Worm (Caenorhabditis elegans) whole organism, L1 larva: ENCODE measurements around the gene C24H11.1.

Experiments
- aha-1 ChIP-seq: fragments of 150-350 bp; optimal IDR thresholded peaks from 2 replicates; lab custom pipeline; 2014; ENCODE audit warnings: missing biosample characterization, missing genetic modification characterization
- alr-1 ChIP-seq: fragments of 200-800 bp; sonication (Bioruptor generic); optimal IDR thresholded peaks from 2 replicates; lab custom pipeline; 2018; ENCODE audit warnings: borderline replicate concordance, mild to moderate bottlenecking, missing genetic modification characterization, missing compliant biosample characterization
- ama-1 ChIP-seq: fragments of 150-350 bp; optimal IDR thresholded peaks from 2 replicates; lab custom pipeline; 2014
- ceh-63 ChIP-seq: fragments of 200-800 bp; sonication (Bioruptor generic); optimal IDR thresholded peaks from 2 replicates; lab custom pipeline; 2018; ENCODE audit warnings: mild to moderate bottlenecking, missing genetic modification characterization, missing compliant biosample characterization
- efl-3 ChIP-seq: fragments of 200-800 bp; sonication (Bioruptor generic); optimal IDR thresholded peaks from 2 replicates; lab custom pipeline; 2018; ENCODE audit warnings: mild to moderate bottlenecking, missing genetic modification characterization, missing compliant biosample characterization
- lin-39 ChIP-seq: fragments of 150-350 bp; optimal IDR thresholded peaks from 2 replicates; lab custom pipeline; 2014; ENCODE audit warnings: missing biosample characterization, missing genetic modification reagents, missing genetic modification characterization
- mef-2 ChIP-seq: fragments of 150-350 bp; optimal IDR thresholded peaks from 2 replicates; lab custom pipeline; 2014; ENCODE audit warnings: missing biosample characterization, missing genetic modification characterization
- nhr-19 ChIP-seq: fragments of 200-800 bp; sonication (Bioruptor generic); conservative IDR thresholded peaks from 2 replicates; pipeline ENCODE4 v1.3.6; 2022; ENCODE audit warnings: missing genetic modification characterization, missing compliant biosample characterization
- pqm-1 ChIP-seq: sonication (generic microtip); optimal IDR thresholded peaks from 3 replicates; lab custom pipeline; 2017; ENCODE audit warnings: missing biosample characterization, missing genetic modification characterization
- sup-37 ChIP-seq: fragments of 200-800 bp; sonication (Bioruptor generic); optimal IDR thresholded peaks from 2 replicates; lab custom pipeline; 2018; ENCODE audit warnings: mild to moderate bottlenecking, missing genetic modification characterization, missing compliant biosample characterization
- unc-130 ChIP-seq: fragments of 150-350 bp; optimal IDR thresholded peaks from 2 replicates; lab custom pipeline; 2017; ENCODE audit warnings: missing biosample characterization, missing genetic modification characterization, inconsistent platforms
- unc-30 ChIP-seq: sonication (generic microtip); optimal IDR thresholded peaks from 2 replicates; lab custom pipeline; 2017; ENCODE audit warnings: missing biosample characterization, missing genetic modification characterization

- TF ChIP-seq pqm-1 (tag; lab: Kevin White, UChicago) (no peak), ceh-63 (GFP tag; lab: Kevin White, UChicago) (no peak), alr-1 (tag; lab: Kevin White, UChicago) (no peak), lin-39 (tag; lab: Kevin White, UChicago) (no peak), efl-3 (GFP tag; lab: Kevin White, UChicago) (no peak), unc-130 (no peak), unc-30 (tag; lab: Kevin White, UChicago) (no peak), nhr-19 (GFP tag; lab: Robert Waterston, UW) (no peak), aha-1 (tag; lab: Kevin White, UChicago) (no peak), mef-2 (tag; lab: Kevin White, UChicago) (no peak), ama-1 (no peak), sup-37 (no peak)
Observed at ce11 chrIII:11833449-11833848, 46.0 kb downstream of the C24H11.1 start.
